Worm (Caenorhabditis elegans) whole organism, young adult: ENCODE data around the gene F32A11.1.
A peak's percentile ranks its signal among the peaks of the same experiment; 100 is the strongest.

Experiments used
- C17E4.6 ChIP-seq: fragments of 200-800 bp; sonication (Bioruptor generic); IDR thresholded peaks from 2 replicates; pipeline ENCODE4 v1.3.6; 2022; ENCODE audit warnings: missing genetic modification reagents, missing genetic modification characterization, missing compliant biosample characterization
- D2030.7 ChIP-seq: fragments of 200-800 bp; sonication (Bioruptor generic); IDR thresholded peaks from 2 replicates; pipeline ENCODE4 v1.3.6; 2022; ENCODE audit warnings: missing genetic modification reagents, missing genetic modification characterization, missing compliant biosample characterization
- F10E7.11 ChIP-seq: sonication (generic microtip); optimal IDR thresholded peaks from 2 replicates; lab custom pipeline; 2017; ENCODE audit warnings: mild to moderate bottlenecking, missing genetic modification characterization, moderate library complexity, missing compliant biosample characterization
- F23B12.7 ChIP-seq: sonication (generic microtip); optimal IDR thresholded peaks from 2 replicates; lab custom pipeline; 2017; ENCODE audit warnings: missing genetic modification characterization, mild to moderate bottlenecking, missing compliant biosample characterization, antibody characterized with exemption, moderate library complexity; ENCODE audit not compliant: insufficient read depth
- F37B4.10 ChIP-seq: fragments of 200-800 bp; sonication (Bioruptor generic); IDR thresholded peaks from 2 replicates; pipeline ENCODE4 v1.3.6; 2022; ENCODE audit warnings: missing genetic modification characterization, missing compliant biosample characterization
- F52B5.7 ChIP-seq: sonication (generic microtip); optimal IDR thresholded peaks from 2 replicates; lab custom pipeline; 2016; ENCODE audit warnings: mild to moderate bottlenecking, missing genetic modification characterization, missing compliant biosample characterization
- F55B11.4 ChIP-seq: sonication (generic microtip); optimal IDR thresholded peaks from 2 replicates; lab custom pipeline; 2016; ENCODE audit warnings: missing compliant biosample characterization, missing genetic modification characterization, borderline replicate concordance; ENCODE audit not compliant: insufficient read depth
- F57C9.4 ChIP-seq: sonication (generic microtip); optimal IDR thresholded peaks from 2 replicates; lab custom pipeline; 2017; ENCODE audit warnings: mild to moderate bottlenecking, missing genetic modification characterization, missing compliant biosample characterization
- K12H6.12 ChIP-seq: fragments of 200-800 bp; sonication (Bioruptor generic); optimal IDR thresholded peaks from 2 replicates; lab custom pipeline; 2018; ENCODE audit warnings: mild to moderate bottlenecking, missing genetic modification characterization, missing compliant biosample characterization
- Y53F4B.3 ChIP-seq: fragments of 200-800 bp; sonication (Bioruptor generic); IDR thresholded peaks from 2 replicates; pipeline ENCODE4 v1.3.6; 2022; ENCODE audit warnings: missing genetic modification reagents, missing genetic modification characterization, missing compliant biosample characterization
- akir-1 ChIP-seq: fragments of 200-800 bp; sonication (Bioruptor generic); optimal IDR thresholded peaks from 2 replicates; lab custom pipeline; 2018; ENCODE audit warnings: mild to moderate bottlenecking, missing genetic modification characterization, moderate library complexity, missing compliant biosample characterization
- aptf-2 ChIP-seq: fragments of 200-800 bp; sonication (Bioruptor generic); conservative IDR thresholded peaks from 2 replicates; pipeline ENCODE4 v1.3.6; 2022; ENCODE audit warnings: missing genetic modification reagents, missing genetic modification characterization, missing compliant biosample characterization
- attf-3 ChIP-seq: fragments of 200-800 bp; sonication (Bioruptor generic); conservative IDR thresholded peaks from 2 replicates; pipeline ENCODE4 v1.3.6; 2022; ENCODE audit warnings: missing genetic modification reagents, missing genetic modification characterization, missing compliant biosample characterization
- attf-5 ChIP-seq: fragments of 200-800 bp; sonication (Bioruptor generic); optimal IDR thresholded peaks from 2 replicates; lab custom pipeline; 2018; ENCODE audit warnings: mild to moderate bottlenecking, missing genetic modification characterization, missing compliant biosample characterization
- attf-6 ChIP-seq: fragments of 200-800 bp; sonication (Bioruptor generic); IDR thresholded peaks from 2 replicates; pipeline ENCODE4 v1.3.6; 2022; ENCODE audit warnings: missing genetic modification reagents, missing genetic modification characterization, missing compliant biosample characterization
- cebp-1 ChIP-seq, 2 experiments: fragments of 200-800 bp in 1 of 2; sonication (Bioruptor generic) in 1 of 2; sonication (generic microtip) in 1 of 2; IDR thresholded peaks in 1 of 2; optimal IDR thresholded peaks in 1 of 2; 2 replicates each; pipeline versions ENCODE4 v1.3.6 to Lab custom; 2017 to 2022; ENCODE audit warnings: missing compliant biosample characterization in 2 of 2, missing genetic modification characterization in 2 of 2, mild to moderate bottlenecking in 1 of 2, missing genetic modification reagents in 1 of 2, moderate library complexity in 1 of 2
- ceh-100 ChIP-seq: fragments of 200-800 bp; sonication (Bioruptor generic); IDR thresholded peaks from 2 replicates; pipeline ENCODE4 v1.3.6; 2022; ENCODE audit warnings: missing genetic modification reagents, missing genetic modification characterization, missing compliant biosample characterization
- ceh-79 ChIP-seq: sonication (generic microtip); optimal IDR thresholded peaks from 2 replicates; lab custom pipeline; 2017; ENCODE audit warnings: mild to moderate bottlenecking, missing genetic modification characterization, missing compliant biosample characterization
- chd-7 ChIP-seq: sonication (generic microtip); optimal IDR thresholded peaks from 2 replicates; lab custom pipeline; 2016; ENCODE audit warnings: mild to moderate bottlenecking, missing genetic modification characterization, moderate library complexity, missing compliant biosample characterization
- die-1 ChIP-seq: sonication (generic microtip); optimal IDR thresholded peaks from 2 replicates; lab custom pipeline; 2016; ENCODE audit warnings: missing genotype, mild to moderate bottlenecking, missing genetic modification characterization, missing compliant biosample characterization
- efl-1 ChIP-seq: fragments of 150-350 bp; optimal IDR thresholded peaks from 2 replicates; lab custom pipeline; 2014; ENCODE audit warnings: missing biosample characterization, missing genetic modification reagents, missing genetic modification characterization
- ets-4 ChIP-seq: fragments of 200-800 bp; sonication (Bioruptor generic); optimal IDR thresholded peaks from 2 replicates; lab custom pipeline; 2018; ENCODE audit warnings: mild to moderate bottlenecking, missing genetic modification characterization, missing compliant biosample characterization
- him-1 ChIP-seq: sonication (generic microtip); optimal IDR thresholded peaks from 2 replicates; lab custom pipeline; 2016; ENCODE audit warnings: missing genotype, missing genetic modification reagents, missing genetic modification characterization, missing compliant biosample characterization
- hlh-12 ChIP-seq: sonication (generic microtip); optimal IDR thresholded peaks from 2 replicates; lab custom pipeline; 2016; ENCODE audit warnings: missing genetic modification characterization, missing compliant biosample characterization
- hmg-1.2 ChIP-seq: fragments of 200-800 bp; sonication (Bioruptor generic); IDR thresholded peaks from 2 replicates; pipeline ENCODE4 v1.3.6; 2022; ENCODE audit warnings: missing genetic modification reagents, missing genetic modification characterization, missing compliant biosample characterization
- let-526 ChIP-seq: fragments of 200-800 bp; sonication (Bioruptor generic); IDR thresholded peaks from 2 replicates; pipeline ENCODE4 v1.3.6; 2022; ENCODE audit warnings: missing genetic modification reagents, missing genetic modification characterization, missing compliant biosample characterization
- lin-26 ChIP-seq: fragments of 200-800 bp; sonication (Bioruptor generic); IDR thresholded peaks from 2 replicates; pipeline ENCODE4 v1.3.6; 2022; ENCODE audit warnings: missing genetic modification reagents, missing genetic modification characterization, missing compliant biosample characterization
- lin-35 ChIP-seq, 3 experiments: fragments of 150-350 bp in 2 of 3; sonication (generic microtip) in 1 of 3; optimal IDR thresholded peaks; 2 replicates each; lab custom pipeline; 2014 to 2018; ENCODE audit warnings: missing biosample characterization in 3 of 3, missing genetic modification characterization in 3 of 3, missing genetic modification reagents in 3 of 3
- lin-40 ChIP-seq: sonication (generic microtip); optimal IDR thresholded peaks from 2 replicates; lab custom pipeline; 2016; ENCODE audit warnings: missing genetic modification characterization, mild to moderate bottlenecking, missing compliant biosample characterization, missing genotype, missing genetic modification reagents
- lin-54 ChIP-seq: fragments of 200-800 bp; sonication (Bioruptor generic); optimal IDR thresholded peaks from 2 replicates; lab custom pipeline; 2018; ENCODE audit warnings: mild to moderate bottlenecking, missing genetic modification characterization, missing compliant biosample characterization
- madf-3 ChIP-seq: fragments of 200-800 bp; sonication (Bioruptor generic); IDR thresholded peaks from 2 replicates; pipeline ENCODE4 v1.3.6; 2022; ENCODE audit warnings: missing genetic modification reagents, missing genetic modification characterization, missing compliant biosample characterization
- madf-6 ChIP-seq: fragments of 200-800 bp; sonication (Bioruptor generic); IDR thresholded peaks from 2 replicates; pipeline ENCODE4 v1.3.6; 2022; ENCODE audit warnings: missing genetic modification reagents, missing genetic modification characterization, missing compliant biosample characterization
- mcd-1 ChIP-seq: fragments of 200-800 bp; sonication (Bioruptor generic); IDR thresholded peaks from 2 replicates; pipeline ENCODE4 v1.3.6; 2022; ENCODE audit warnings: missing genetic modification reagents, missing genetic modification characterization, missing compliant biosample characterization
- mes-4 ChIP-seq: sonication (generic microtip); optimal IDR thresholded peaks from 2 replicates; lab custom pipeline; 2016; ENCODE audit warnings: missing genotype, missing genetic modification characterization, missing compliant biosample characterization
- mxl-1 ChIP-seq: sonication (generic microtip); optimal IDR thresholded peaks from 2 replicates; lab custom pipeline; 2016; ENCODE audit warnings: missing genetic modification characterization, missing compliant biosample characterization
- nfya-1 ChIP-seq: sonication (generic microtip); optimal IDR thresholded peaks from 2 replicates; lab custom pipeline; 2017; ENCODE audit warnings: antibody characterized with exemption, missing compliant biosample characterization, missing genetic modification characterization, borderline replicate concordance; ENCODE audit not compliant: insufficient read depth
- nhr-179 ChIP-seq: sonication (generic microtip); optimal IDR thresholded peaks from 2 replicates; lab custom pipeline; 2016; ENCODE audit warnings: mild to moderate bottlenecking, missing genetic modification characterization, missing compliant biosample characterization
- pha-4 ChIP-seq: fragments of 150-350 bp; sonication (generic microtip); optimal IDR thresholded peaks from 2 replicates; lab custom pipeline; 2014; ENCODE audit warnings: missing biosample characterization, missing genetic modification reagents, missing genetic modification characterization
- rcor-1 ChIP-seq: fragments of 200-800 bp; sonication (Bioruptor generic); IDR thresholded peaks from 2 replicates; pipeline ENCODE4 v1.3.6; 2022; ENCODE audit warnings: missing genetic modification reagents, missing genetic modification characterization, missing compliant biosample characterization
- repo-1 ChIP-seq: sonication (generic microtip); optimal IDR thresholded peaks from 2 replicates; lab custom pipeline; 2017; ENCODE audit warnings: mild to moderate bottlenecking, missing genetic modification characterization, missing compliant biosample characterization
- sdz-38 ChIP-seq: sonication (generic microtip); optimal IDR thresholded peaks from 2 replicates; lab custom pipeline; 2016; ENCODE audit warnings: missing genotype, missing genetic modification characterization, missing compliant biosample characterization
- snpc-1.3 ChIP-seq: sonication (generic microtip); optimal IDR thresholded peaks from 2 replicates; lab custom pipeline; 2017; ENCODE audit warnings: missing genetic modification characterization, mild to moderate bottlenecking, missing compliant biosample characterization, antibody characterized with exemption, moderate library complexity, missing genotype, missing genetic modification reagents; ENCODE audit not compliant: insufficient read depth
- somi-1 ChIP-seq: fragments of 200-800 bp; sonication (Bioruptor generic); optimal IDR thresholded peaks from 2 replicates; lab custom pipeline; 2018; ENCODE audit warnings: mild to moderate bottlenecking, missing genetic modification characterization, missing compliant biosample characterization
- tbp1 ChIP-seq: fragments of 200-800 bp; sonication (Bioruptor generic); optimal IDR thresholded peaks from 2 replicates; lab custom pipeline; 2018; ENCODE audit warnings: mild to moderate bottlenecking, missing genetic modification characterization, missing compliant biosample characterization
- tbx-9 ChIP-seq: sonication (generic microtip); optimal IDR thresholded peaks from 2 replicates; lab custom pipeline; 2016; ENCODE audit warnings: borderline replicate concordance, missing genetic modification characterization, inconsistent platforms, missing compliant biosample characterization
- zfh-2 ChIP-seq: fragments of 200-800 bp; sonication (Bioruptor generic); conservative IDR thresholded peaks from 2 replicates; pipeline ENCODE4 v1.3.6; 2022; ENCODE audit warnings: missing genetic modification reagents, missing genetic modification characterization, missing compliant biosample characterization
- zim-3 ChIP-seq: sonication (generic microtip); optimal IDR thresholded peaks from 2 replicates; lab custom pipeline; 2017; ENCODE audit warnings: mild to moderate bottlenecking, missing genetic modification characterization, moderate library complexity, missing compliant biosample characterization
- ztf-3 ChIP-seq: fragments of 200-800 bp; sonication (Bioruptor generic); optimal IDR thresholded peaks from 2 replicates; lab custom pipeline; 2018; ENCODE audit warnings: mild to moderate bottlenecking, missing genetic modification characterization, missing compliant biosample characterization

F32A11.1 gene

ce11 chrII:13196689-13197280 is 39.7 kb downstream of the F32A11.1 start:
- no peak for TF ChIP-seq nfya-1
- TF ChIP-seq aptf-2, result no peak
- TF ChIP-seq zim-3 (tag; lab: Kevin White, UChicago), result no peak
- peak; percentile 8 for TF ChIP-seq lin-54 (GFP tag; lab: Kevin White, UChicago)
- no peak for TF ChIP-seq ztf-3
- TF ChIP-seq somi-1 (GFP tag; lab: Kevin White, UChicago), result no peak
- TF ChIP-seq efl-1 (GFP tag; lab: Kevin White, UChicago), result no peak
- no peak for TF ChIP-seq C17E4.6
- TF ChIP-seq sdz-38, result no peak
- TF ChIP-seq let-526 (GFP tag; lab: Robert Waterston, UW), result no peak
- no peak for TF ChIP-seq Y53F4B.3
- TF ChIP-seq lin-40 (tag; lab: Kevin White, UChicago), result no peak
- no peak for TF ChIP-seq F57C9.4 (tag; lab: Kevin White, UChicago)
- TF ChIP-seq nhr-179 (tag; lab: Kevin White, UChicago), result no peak
- no peak for TF ChIP-seq ceh-79 (tag; lab: Kevin White, UChicago)
- TF ChIP-seq chd-7 (tag; lab: Kevin White, UChicago), result no peak
- no peak for TF ChIP-seq rcor-1 (GFP tag; lab: Robert Waterston, UW)
- no peak for TF ChIP-seq mcd-1 (GFP tag; lab: Robert Waterston, UW)
- no peak for TF ChIP-seq lin-35 (GFP tag; optimal IDR thresholded peaks at IDR 0.05; lab: Kevin White, UChicago)
- no peak for TF ChIP-seq snpc-1.3 (tag; lab: Kevin White, UChicago)
- no peak for TF ChIP-seq him-1 (tag; lab: Kevin White, UChicago)
- TF ChIP-seq hmg-1.2 (GFP tag; lab: Robert Waterston, UW), result peak; percentile 69; the same call in 1 of the 2 replicates
- no peak for TF ChIP-seq repo-1 (tag; lab: Kevin White, UChicago)
- no peak for TF ChIP-seq ceh-100
- TF ChIP-seq ets-4 (GFP tag; lab: Kevin White, UChicago), result no peak
- TF ChIP-seq attf-3, result no peak
- peak; percentile 42 for TF ChIP-seq K12H6.12 (tag; lab: Kevin White, UChicago)
- no peak for TF ChIP-seq D2030.7
- peak; percentile 47; the same call in 1 of the 2 replicates for TF ChIP-seq zfh-2 (GFP tag; lab: Robert Waterston, UW)
- TF ChIP-seq hlh-12 (tag; lab: Kevin White, UChicago), result no peak
- TF ChIP-seq F37B4.10, result no peak
- no peak for TF ChIP-seq F10E7.11 (tag; lab: Kevin White, UChicago)
- TF ChIP-seq akir-1, result no peak
- no peak for TF ChIP-seq lin-26 (GFP tag; lab: Robert Waterston, UW)
- no peak for TF ChIP-seq F52B5.7 (tag; lab: Kevin White, UChicago)
- TF ChIP-seq tbp1 (GFP tag; lab: Kevin White, UChicago), result no peak
- no peak for TF ChIP-seq F23B12.7 (tag; lab: Kevin White, UChicago)
- TF ChIP-seq F55B11.4, result no peak
- TF ChIP-seq mxl-1 (tag; lab: Kevin White, UChicago), result no peak
- no peak for TF ChIP-seq die-1
- no peak for TF ChIP-seq mes-4
- no peak for TF ChIP-seq tbx-9 (tag; lab: Kevin White, UChicago)
- TF ChIP-seq madf-3 (GFP tag; lab: Robert Waterston, UW), result 0 out of 2 replicates have a peak, but pooled peaks have one; percentile 35
- TF ChIP-seq cebp-1 (GFP tag; IDR thresholded peaks at IDR 0.05; lab: Robert Waterston, UW), result no peak
- peak; percentile 40 for TF ChIP-seq cebp-1 (tag; optimal IDR thresholded peaks at IDR 0.05; lab: Kevin White, UChicago)
- no peak for TF ChIP-seq attf-5 (GFP tag; lab: Kevin White, UChicago)
- TF ChIP-seq madf-6 (GFP tag; lab: Robert Waterston, UW), result no peak
- no peak for TF ChIP-seq pha-4 (tag; lab: Kevin White, UChicago)
- TF ChIP-seq attf-6 (GFP tag; lab: Robert Waterston, UW), result no peak
